Worm (Caenorhabditis elegans) whole organism, late embryonic: ENCODE results near the gene try-10.

Source experiments
- C08G9.2 ChIP-seq: sonication (generic microtip); optimal IDR thresholded peaks from 2 replicates; lab custom pipeline; 2016; ENCODE audit warnings: mild to moderate bottlenecking, missing genetic modification characterization, moderate library complexity, missing compliant biosample characterization
- K09A11.1 ChIP-seq: sonication (generic microtip); optimal IDR thresholded peaks from 2 replicates; lab custom pipeline; 2017; ENCODE audit warnings: antibody characterized with exemption, mild to moderate bottlenecking, missing genetic modification characterization, missing compliant biosample characterization; ENCODE audit not compliant: insufficient read depth
- T23F11.4 ChIP-seq: fragments of 200-800 bp; sonication (Bioruptor generic); optimal IDR thresholded peaks from 2 replicates; lab custom pipeline; 2018; ENCODE audit warnings: mild to moderate bottlenecking, missing genetic modification characterization, missing compliant biosample characterization
- Y22D7AL.16 ChIP-seq: sonication (generic microtip); optimal IDR thresholded peaks from 2 replicates; lab custom pipeline; 2016; ENCODE audit warnings: missing genetic modification characterization, missing compliant biosample characterization
- ama-1 ChIP-seq: fragments of 150-350 bp; optimal IDR thresholded peaks from 2 replicates; lab custom pipeline; 2014
- ceh-18 ChIP-seq: sonication (generic microtip); optimal IDR thresholded peaks from 2 replicates; lab custom pipeline; 2016; ENCODE audit warnings: missing genetic modification characterization, missing compliant biosample characterization
- ceh-2 ChIP-seq: sonication (generic microtip); optimal IDR thresholded peaks from 2 replicates; lab custom pipeline; 2016; ENCODE audit warnings: missing genotype, missing genetic modification characterization, missing compliant biosample characterization
- ceh-22 ChIP-seq: sonication (generic microtip); optimal IDR thresholded peaks from 2 replicates; lab custom pipeline; 2017; ENCODE audit warnings: missing biosample characterization, missing genetic modification characterization
- ceh-31 ChIP-seq: sonication (generic microtip); optimal IDR thresholded peaks from 2 replicates; lab custom pipeline; 2016; ENCODE audit warnings: missing genetic modification characterization, missing compliant biosample characterization
- ceh-45 ChIP-seq: fragments of 200-800 bp; sonication (Bioruptor generic); IDR thresholded peaks from 2 replicates; pipeline ENCODE4 v1.3.6; 2022; ENCODE audit warnings: missing genetic modification reagents, missing genetic modification characterization, missing compliant biosample characterization
- che-1 ChIP-seq: sonication (generic microtip); optimal IDR thresholded peaks from 2 replicates; lab custom pipeline; 2016; ENCODE audit warnings: mild to moderate bottlenecking, missing genetic modification characterization, missing compliant biosample characterization
- dmd-4 ChIP-seq: sonication (generic microtip); optimal IDR thresholded peaks from 2 replicates; lab custom pipeline; 2016; ENCODE audit warnings: borderline replicate concordance, missing genetic modification characterization, missing compliant biosample characterization
- dve-1 ChIP-seq: sonication (generic microtip); optimal IDR thresholded peaks from 2 replicates; lab custom pipeline; 2017; ENCODE audit warnings: antibody characterized with exemption, mild to moderate bottlenecking, missing genetic modification characterization, missing compliant biosample characterization
- ets-4 ChIP-seq: sonication (generic microtip); optimal IDR thresholded peaks from 2 replicates; lab custom pipeline; 2016; ENCODE audit warnings: missing genetic modification characterization, missing compliant biosample characterization
- eyg-1 ChIP-seq: sonication (generic microtip); optimal IDR thresholded peaks from 2 replicates; lab custom pipeline; 2016; ENCODE audit warnings: missing genotype, missing genetic modification characterization, missing compliant biosample characterization
- fax-1 ChIP-seq: sonication (generic microtip); optimal IDR thresholded peaks from 2 replicates; lab custom pipeline; 2016; ENCODE audit warnings: missing genotype, missing genetic modification characterization, missing compliant biosample characterization
- gmeb-2 ChIP-seq: sonication (generic microtip); optimal IDR thresholded peaks from 2 replicates; lab custom pipeline; 2016; ENCODE audit warnings: missing genetic modification characterization, inconsistent platforms, missing compliant biosample characterization
- hlh-30 ChIP-seq: sonication (generic microtip); optimal IDR thresholded peaks from 2 replicates; lab custom pipeline; 2017; ENCODE audit warnings: antibody characterized with exemption, missing genetic modification characterization, missing compliant biosample characterization; ENCODE audit not compliant: insufficient read depth
- hlh-6 ChIP-seq: sonication (generic microtip); optimal IDR thresholded peaks from 2 replicates; lab custom pipeline; 2016; ENCODE audit warnings: missing genotype, missing genetic modification characterization, missing compliant biosample characterization
- lim-6 ChIP-seq: sonication (generic microtip); optimal IDR thresholded peaks from 2 replicates; lab custom pipeline; 2016; ENCODE audit warnings: missing genetic modification characterization, missing compliant biosample characterization
- nfya-1 ChIP-seq: sonication (generic microtip); optimal IDR thresholded peaks from 2 replicates; lab custom pipeline; 2017; ENCODE audit warnings: missing genetic modification characterization, mild to moderate bottlenecking, missing compliant biosample characterization, antibody characterized with exemption, moderate library complexity
- nhr-232 ChIP-seq: sonication (generic microtip); optimal IDR thresholded peaks from 2 replicates; lab custom pipeline; 2016; ENCODE audit warnings: missing genetic modification characterization, missing compliant biosample characterization
- npax-4 ChIP-seq: sonication (generic microtip); optimal IDR thresholded peaks from 2 replicates; lab custom pipeline; 2016; ENCODE audit warnings: missing genetic modification characterization, missing compliant biosample characterization
- pax-1 ChIP-seq: fragments of 150-350 bp; optimal IDR thresholded peaks from 2 replicates; lab custom pipeline; 2014; ENCODE audit warnings: missing biosample characterization, missing genetic modification characterization
- pqm-1 ChIP-seq: sonication (generic microtip); optimal IDR thresholded peaks from 2 replicates; lab custom pipeline; 2016; ENCODE audit warnings: missing genetic modification characterization, missing compliant biosample characterization
- ref-2 ChIP-seq: sonication (generic microtip); optimal IDR thresholded peaks from 2 replicates; lab custom pipeline; 2016; ENCODE audit warnings: missing genetic modification characterization, missing compliant biosample characterization
- sox-2 ChIP-seq: fragments of 200-800 bp; sonication (Bioruptor generic); IDR thresholded peaks from 2 replicates; pipeline ENCODE4 v1.3.6; 2022; ENCODE audit warnings: missing genetic modification reagents, missing genetic modification characterization, missing compliant biosample characterization
- sox-4 ChIP-seq: sonication (generic microtip); optimal IDR thresholded peaks from 2 replicates; lab custom pipeline; 2017; ENCODE audit warnings: mild to moderate bottlenecking, missing genetic modification characterization, inconsistent platforms, missing compliant biosample characterization
- syd-9 ChIP-seq: sonication (generic microtip); optimal IDR thresholded peaks from 2 replicates; lab custom pipeline; 2016; ENCODE audit warnings: mild to moderate bottlenecking, missing genetic modification characterization, moderate library complexity, missing compliant biosample characterization
- tbx-2 ChIP-seq: sonication (generic microtip); optimal IDR thresholded peaks from 2 replicates; lab custom pipeline; 2016; ENCODE audit warnings: missing genetic modification characterization, missing compliant biosample characterization
- tbx-7 ChIP-seq: sonication (generic microtip); optimal IDR thresholded peaks from 2 replicates; lab custom pipeline; 2016; ENCODE audit warnings: missing genotype, missing genetic modification characterization, missing compliant biosample characterization
- ttx-3 ChIP-seq: sonication (generic microtip); optimal IDR thresholded peaks from 2 replicates; lab custom pipeline; 2016; ENCODE audit warnings: missing genetic modification reagents, missing genetic modification characterization, missing compliant biosample characterization
- unc-3 ChIP-seq, 2 experiments: fragments of 200-800 bp in 1 of 2; sonication (Bioruptor generic) in 1 of 2; sonication (generic microtip) in 1 of 2; conservative IDR thresholded peaks in 1 of 2; optimal IDR thresholded peaks in 1 of 2; 2 replicates each; pipeline versions ENCODE4 v1.3.6 to Lab custom; 2016 to 2022; ENCODE audit warnings: missing compliant biosample characterization in 2 of 2, missing genetic modification characterization in 2 of 2, missing genetic modification reagents in 1 of 2
- unc-55 ChIP-seq: sonication (generic microtip); optimal IDR thresholded peaks from 2 replicates; lab custom pipeline; 2017; ENCODE audit warnings: missing biosample characterization, missing genetic modification reagents, missing genetic modification characterization
- unc-86 ChIP-seq: sonication (generic microtip); optimal IDR thresholded peaks from 2 replicates; lab custom pipeline; 2016; ENCODE audit warnings: missing genetic modification characterization, missing compliant biosample characterization
- zip-5 ChIP-seq: sonication (generic microtip); optimal IDR thresholded peaks from 2 replicates; lab custom pipeline; 2016; ENCODE audit warnings: missing genetic modification characterization, missing compliant biosample characterization
- ztf-16 ChIP-seq: sonication (generic microtip); optimal IDR thresholded peaks from 2 replicates; lab custom pipeline; 2017; ENCODE audit warnings: missing genetic modification characterization, missing compliant biosample characterization

Gene try-10

ce11 chrV:13013158-13013557 is at the start of gene try-10:
Gene try-10 (minus strand): TSS chrV:13013258.
- no peak for TF ChIP-seq hlh-6 (tag; lab: Kevin White, UChicago)
- no peak for TF ChIP-seq unc-3 (GFP tag; conservative IDR thresholded peaks at IDR 0.05; lab: Robert Waterston, UW)
- TF ChIP-seq unc-3 (tag; optimal IDR thresholded peaks at IDR 0.05; lab: Kevin White, UChicago) = no peak
- TF ChIP-seq dmd-4 = no peak
- no peak for TF ChIP-seq syd-9 (tag; lab: Kevin White, UChicago)
- TF ChIP-seq zip-5 = no peak
- TF ChIP-seq T23F11.4 (GFP tag; lab: Kevin White, UChicago) = no peak
- TF ChIP-seq tbx-2 (tag; lab: Kevin White, UChicago) = no peak
- no peak for TF ChIP-seq ets-4 (tag; lab: Kevin White, UChicago)
- TF ChIP-seq sox-4 (tag; lab: Kevin White, UChicago) = no peak
- TF ChIP-seq pqm-1 = no peak
- TF ChIP-seq ceh-18 (tag; lab: Kevin White, UChicago) = no peak

DNA sequence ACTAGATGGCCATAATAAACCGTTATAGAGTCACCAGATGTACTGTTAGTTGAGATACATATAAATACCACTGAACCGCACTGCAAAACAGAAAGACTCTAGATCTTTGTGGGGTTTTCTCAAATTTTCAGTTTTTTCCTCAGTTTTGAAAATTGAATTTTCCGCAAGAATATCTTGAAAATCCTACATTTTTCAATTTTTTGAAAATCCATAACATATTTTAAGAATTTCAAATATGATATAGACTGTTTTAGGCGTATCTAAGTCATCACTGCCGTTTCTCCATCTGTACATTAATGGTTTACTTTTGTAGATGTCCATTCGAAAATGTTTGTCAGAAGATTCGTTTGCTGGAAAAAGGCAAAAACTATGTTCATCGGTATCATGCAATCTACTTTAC is 48.8 kb upstream of the try-10 start, which contains the start of gene F42E8.1:
TSS of gene F42E8.1 (plus strand) at position 301 of the 400 bp plus-strand sequence.
- TF ChIP-seq lim-6 (tag; lab: Kevin White, UChicago) (no peak), sox-2 (GFP tag; lab: Robert Waterston, UW) (no peak), ceh-31 (tag; lab: Kevin White, UChicago) (no peak), pax-1 (no peak), Y22D7AL.16 (tag; lab: Kevin White, UChicago) (no peak), hlh-6 (tag; lab: Kevin White, UChicago) (no peak), ztf-16 (tag; lab: Kevin White, UChicago) (no peak), C08G9.2 (no peak), dve-1 (tag; lab: Kevin White, UChicago) (no peak), ceh-18 (tag; lab: Kevin White, UChicago) (no peak), syd-9 (tag; lab: Kevin White, UChicago) (no peak), fax-1 (tag; lab: Kevin White, UChicago) (no peak), che-1 (tag; lab: Kevin White, UChicago) (no peak), ceh-22 (tag; lab: Kevin White, UChicago) (no peak), ceh-45 (GFP tag; lab: Robert Waterston, UW) (no peak), ceh-2 (tag; lab: Kevin White, UChicago) (no peak), tbx-7 (tag; lab: Kevin White, UChicago) (no peak), nfya-1 (tag; lab: Kevin White, UChicago) (no peak), ref-2 (tag; lab: Kevin White, UChicago) (no peak), T23F11.4 (GFP tag; lab: Kevin White, UChicago) (no peak)

- no peak for TF ChIP-seq ttx-3 (tag; lab: Kevin White, UChicago)
- no peak for TF ChIP-seq gmeb-2 (tag; lab: Kevin White, UChicago)
- no peak for TF ChIP-seq unc-86
- no peak for TF ChIP-seq eyg-1 (tag; lab: Kevin White, UChicago)
- no peak for TF ChIP-seq K09A11.1 (tag; lab: Kevin White, UChicago)
- TF ChIP-seq npax-4 (tag; lab: Kevin White, UChicago) = no peak
- TF ChIP-seq ama-1 = no peak
- TF ChIP-seq, all 69 proteins: peak for 0
Measured at ce11 chrV:13053635-13054034, 40.6 kb upstream of the try-10 start, which contains the start of gene srr-1. Gene srr-1 (minus strand): TSS chrV:13053735.

- TF ChIP-seq eyg-1 (tag; lab: Kevin White, UChicago) (no peak), nhr-232 (no peak), dmd-4 (no peak), unc-55 (GFP tag; lab: Kevin White, UChicago) (no peak), hlh-30 (no peak), dve-1 (tag; lab: Kevin White, UChicago) (no peak)
Measured at ce11 chrV:13049149-13049610, 36.1 kb upstream of the try-10 start, which contains the start of gene W07G4.8. Gene W07G4.8 (minus strand): TSS chrV:13049560.
